Fruit fly (Drosophila melanogaster) whole organism, pupa: ENCODE measurements around the gene spri.

ENCODE experiments used
- CG10348 ChIP-seq: fragments of 200-800 bp; sonication (Bioruptor generic); IDR thresholded peaks from 2 replicates; pipeline ENCODE4 v1.3.6; 2022; ENCODE audit warnings: missing biosample characterization, missing genetic modification characterization
- CG12605 ChIP-seq: fragments of 200-800 bp; sonication (Bioruptor generic); IDR thresholded peaks from 2 replicates; pipeline ENCODE4 v1.3.6; 2022; ENCODE audit warnings: missing biosample characterization, missing genetic modification characterization
- CG13204 ChIP-seq: fragments of 200-800 bp; sonication (Bioruptor generic); optimal IDR thresholded peaks from 2 replicates; lab custom pipeline; 2018; ENCODE audit warnings: missing biosample characterization, mild to moderate bottlenecking, missing genetic modification characterization, moderate library complexity
- CG14655 ChIP-seq: fragments of 200-800 bp; sonication (Bioruptor generic); optimal IDR thresholded peaks from 3 replicates; lab custom pipeline; 2017; ENCODE audit warnings: mild to moderate bottlenecking, missing biosample characterization, missing genetic modification reagents, missing genetic modification characterization
- CG15710 ChIP-seq: fragments of 200-800 bp; sonication (Bioruptor generic); optimal IDR thresholded peaks from 2 replicates; lab custom pipeline; 2018; ENCODE audit warnings: missing biosample characterization, mild to moderate bottlenecking, missing genetic modification characterization, moderate library complexity
- CG17806 ChIP-seq: fragments of 200-800 bp; sonication (Bioruptor generic); optimal IDR thresholded peaks from 2 replicates; lab custom pipeline; 2018; ENCODE audit warnings: missing biosample characterization, mild to moderate bottlenecking, missing genetic modification characterization, moderate library complexity
- CG32121 ChIP-seq: fragments of 200-800 bp; sonication (Bioruptor generic); IDR thresholded peaks from 2 replicates; pipeline ENCODE4 v1.3.6; 2022; ENCODE audit warnings: missing biosample characterization, missing genetic modification characterization
- CG34367 ChIP-seq: fragments of 200-800 bp; sonication (Bioruptor generic); optimal IDR thresholded peaks from 2 replicates; lab custom pipeline; 2018; ENCODE audit warnings: missing biosample characterization, mild to moderate bottlenecking, missing genetic modification characterization
- CG4496 ChIP-seq: fragments of 200-800 bp; sonication (Bioruptor generic); IDR thresholded peaks from 3 replicates; pipeline ENCODE4 v1.3.6; 2022; ENCODE audit warnings: missing biosample characterization, missing genetic modification characterization
- CG8159 ChIP-seq: fragments of 200-800 bp; sonication (Bioruptor generic); optimal IDR thresholded peaks from 3 replicates; lab custom pipeline; 2018; ENCODE audit warnings: missing biosample characterization, mild to moderate bottlenecking, missing genetic modification characterization, moderate library complexity
- CG8301 ChIP-seq: fragments of 200-800 bp; sonication (Bioruptor generic); optimal IDR thresholded peaks from 2 replicates; lab custom pipeline; 2018; ENCODE audit warnings: missing biosample characterization, mild to moderate bottlenecking, missing genetic modification characterization
- CG9948 ChIP-seq: fragments of 200-800 bp; sonication (Bioruptor generic); optimal IDR thresholded peaks from 2 replicates; lab custom pipeline; 2018; ENCODE audit warnings: missing biosample characterization, mild to moderate bottlenecking, missing genetic modification characterization, moderate library complexity
- D1 ChIP-seq: fragments of 200-800 bp; sonication (Bioruptor generic); optimal IDR thresholded peaks from 2 replicates; lab custom pipeline; 2018; ENCODE audit warnings: missing biosample characterization, mild to moderate bottlenecking, missing genetic modification characterization, moderate library complexity
- EcR ChIP-seq: fragments of 200-800 bp; sonication (Bioruptor generic); optimal IDR thresholded peaks from 3 replicates; lab custom pipeline; 2019; ENCODE audit warnings: missing biosample characterization, missing genetic modification characterization, mild to moderate bottlenecking, moderate library complexity, missing genetic modification reagents
- Ets98B ChIP-seq: fragments of 200-800 bp; sonication (Bioruptor generic); IDR thresholded peaks from 2 replicates; pipeline ENCODE4 v1.3.6; 2022; ENCODE audit warnings: missing biosample characterization, missing genetic modification characterization
- Pif1A ChIP-seq: fragments of 200-800 bp; sonication (Bioruptor generic); optimal IDR thresholded peaks from 3 replicates; lab custom pipeline; 2016; ENCODE audit warnings: missing biosample characterization, missing genetic modification characterization
- Pif1B ChIP-seq: fragments of 200-800 bp; sonication (Bioruptor generic); optimal IDR thresholded peaks from 3 replicates; lab custom pipeline; 2016; ENCODE audit warnings: missing biosample characterization, missing genetic modification characterization
- Snoo ChIP-seq: fragments of 200-800 bp; sonication (Bioruptor generic); optimal IDR thresholded peaks from 3 replicates; lab custom pipeline; 2017; ENCODE audit warnings: missing biosample characterization, mild to moderate bottlenecking, missing genetic modification characterization, inconsistent platforms
- fd96Ca ChIP-seq: fragments of 200-800 bp; sonication (Bioruptor generic); IDR thresholded peaks from 3 replicates; pipeline ENCODE4 v1.3.6; 2022; ENCODE audit warnings: missing biosample characterization, missing genetic modification characterization
- gl ChIP-seq: fragments of 200-800 bp; sonication (Bioruptor generic); optimal IDR thresholded peaks from 2 replicates; lab custom pipeline; 2018; ENCODE audit warnings: missing biosample characterization, mild to moderate bottlenecking, missing genetic modification characterization
- rn ChIP-seq: fragments of 200-800 bp; sonication (Bioruptor generic); IDR thresholded peaks from 2 replicates; pipeline ENCODE4 v1.3.6; 2022; ENCODE audit warnings: missing biosample characterization, missing genetic modification characterization

The spri gene

dm6 chrX:10546034-10546433 is 39.2 kb downstream of the spri start:
- TF ChIP-seq CG34367 (tag; lab: Kevin White, UChicago), result no peak
- no peak for TF ChIP-seq CG15710 (tag; lab: Kevin White, UChicago)
- TF ChIP-seq CG17806 (tag; lab: Kevin White, UChicago), result no peak
- TF ChIP-seq D1 (tag; lab: Kevin White, UChicago), result no peak
- TF ChIP-seq gl (tag; lab: Kevin White, UChicago), result no peak
- no peak for TF ChIP-seq Pif1B (GFP tag; lab: Kevin White, UChicago)
- TF ChIP-seq CG12605 (GFP tag; lab: Robert Waterston, UW), result no peak
- no peak for TF ChIP-seq CG14655 (GFP tag; lab: Kevin White, UChicago)

dm6 chrX:10544287-10544686 is 40.9 kb downstream of the spri start:
- TF ChIP-seq EcR (GFP tag; lab: Kevin White, UChicago), result peak; percentile 76
- no peak for TF ChIP-seq CG4496 (GFP tag; lab: Robert Waterston, UW)
- no peak for TF ChIP-seq gl (tag; lab: Kevin White, UChicago)

dm6 chrX:10543303-10543702 is 41.9 kb downstream of the spri start:
- TF ChIP-seq CG4496 (GFP tag; lab: Robert Waterston, UW), result peak; percentile 33; the same call in 1 of the 3 replicates
- TF ChIP-seq CG34367 (tag; lab: Kevin White, UChicago), result no peak
- peak; percentile 13; the same call in 1 of the 2 replicates for TF ChIP-seq Ets98B
- TF ChIP-seq D1 (tag; lab: Kevin White, UChicago), result no peak
- TF ChIP-seq CG8159, result peak; percentile 29
- no peak for TF ChIP-seq Pif1B (GFP tag; lab: Kevin White, UChicago)
- TF ChIP-seq CG14655 (GFP tag; lab: Kevin White, UChicago), result peak; percentile 0
- TF ChIP-seq CG17806 (tag; lab: Kevin White, UChicago), result peak; percentile 21

dm6 chrX:10540463-10540862 is 44.8 kb downstream of the spri start:
- TF ChIP-seq rn (GFP tag; lab: Robert Waterston, UW) (no peak), fd96Ca (GFP tag; lab: Robert Waterston, UW) (no peak), CG14655 (GFP tag; lab: Kevin White, UChicago) (no peak), Pif1A (no peak), CG32121 (no peak), CG15710 (tag; lab: Kevin White, UChicago) (no peak), Ets98B (no peak), gl (tag; lab: Kevin White, UChicago) (no peak), CG10348 (no peak), D1 (tag; lab: Kevin White, UChicago) (no peak), CG8159 (no peak), CG17806 (tag; lab: Kevin White, UChicago) (no peak), CG9948 (tag; lab: Kevin White, UChicago) (no peak), CG4496 (GFP tag; lab: Robert Waterston, UW) (no peak), CG13204 (no peak), Snoo (tag; lab: Kevin White, UChicago) (no peak), CG8301 (tag; lab: Kevin White, UChicago) (no peak)

DNA sequence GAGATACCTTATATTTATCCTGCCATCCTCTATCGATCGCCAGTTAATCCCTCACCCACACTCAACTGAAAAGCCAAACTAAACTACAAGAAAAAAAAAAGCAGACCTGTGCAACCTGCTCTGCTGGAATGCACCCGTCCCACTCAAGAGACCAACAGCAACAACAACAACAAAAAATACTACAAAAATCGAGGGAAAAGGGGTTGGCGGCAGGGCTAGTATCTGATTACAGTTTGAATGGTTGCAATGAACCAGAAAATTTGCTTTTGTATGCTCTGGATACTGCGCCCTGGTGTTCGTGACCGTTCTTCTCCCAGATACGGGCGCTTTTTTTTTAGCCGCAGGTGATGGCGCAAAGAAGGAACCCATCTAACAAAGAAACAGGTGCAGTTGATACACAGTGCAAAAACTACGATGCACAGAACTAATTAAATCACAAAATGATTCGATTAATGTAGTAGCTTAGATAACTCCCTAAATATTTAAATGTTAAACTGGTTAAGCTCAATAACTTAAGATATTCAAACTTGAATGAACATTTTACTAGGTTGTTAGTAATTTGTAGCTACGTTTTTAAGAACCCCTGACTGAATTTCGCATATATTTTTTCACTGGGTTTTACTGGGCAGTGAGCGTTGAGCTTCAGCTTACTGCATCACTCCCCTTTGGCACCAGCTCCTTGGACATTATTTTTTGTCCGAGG is 46.3 kb downstream of the spri start:
- TF ChIP-seq CG12605 (GFP tag; lab: Robert Waterston, UW) (no peak), Pif1B (GFP tag; lab: Kevin White, UChicago) (peak; percentile 2), Pif1A (peak; percentile 28), CG9948 (tag; lab: Kevin White, UChicago) (peak; percentile 51), gl (tag; lab: Kevin White, UChicago) (no peak), EcR (GFP tag; lab: Kevin White, UChicago) (peak; percentile 69), CG14655 (GFP tag; lab: Kevin White, UChicago) (peak; percentile 74), CG17806 (tag; lab: Kevin White, UChicago) (peak; percentile 36), CG8159 (peak; percentile 32), CG34367 (tag; lab: Kevin White, UChicago) (peak; percentile 16), CG8301 (tag; lab: Kevin White, UChicago) (peak; percentile 61), fd96Ca (GFP tag; lab: Robert Waterston, UW) (no peak)
- TF ChIP-seq, all 21 proteins: peak for 9

DNA sequence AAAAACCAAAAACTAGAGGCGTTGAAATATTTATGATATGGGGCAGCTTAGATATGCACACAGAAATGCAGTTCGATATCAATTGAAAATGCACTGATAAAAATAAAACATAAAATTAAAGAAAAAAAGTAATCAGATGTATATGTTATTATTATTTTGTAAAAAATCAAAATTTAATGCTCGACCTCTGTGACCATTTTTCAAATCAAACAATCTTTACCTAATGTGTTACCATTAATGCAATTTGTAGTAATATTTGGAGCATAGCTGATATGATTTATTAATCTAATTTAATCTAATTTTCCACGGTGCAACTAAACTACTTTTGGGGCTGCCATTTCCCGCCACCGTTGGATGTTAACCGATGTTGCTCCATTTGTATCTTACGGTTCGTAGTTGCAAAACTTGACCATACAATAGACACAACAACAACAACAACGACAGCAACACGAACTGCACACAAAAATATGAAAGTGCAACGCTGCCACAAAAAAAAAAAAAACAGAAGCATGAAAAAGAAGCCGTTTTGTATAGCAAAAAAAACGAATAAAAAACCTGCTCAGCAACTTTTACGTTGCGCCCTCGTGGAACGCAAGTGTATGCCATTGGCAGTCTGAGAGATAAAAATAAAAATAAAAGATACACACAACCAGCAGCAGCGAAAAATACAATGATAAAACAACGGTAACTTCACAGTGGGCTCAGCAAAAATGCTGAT is 49.2 kb downstream of the spri start:
- TF ChIP-seq CG12605 (GFP tag; lab: Robert Waterston, UW), result peak; percentile 67
- TF ChIP-seq CG8301 (tag; lab: Kevin White, UChicago), result no peak
- TF ChIP-seq EcR (GFP tag; lab: Kevin White, UChicago), result peak; percentile 23
- TF ChIP-seq fd96Ca (GFP tag; lab: Robert Waterston, UW), result peak; percentile 50; the same call in 1 of the 3 replicates
- TF ChIP-seq CG32121, result peak; percentile 80
- TF ChIP-seq CG14655 (GFP tag; lab: Kevin White, UChicago), result peak; percentile 2
- no peak for TF ChIP-seq CG8159
- no peak for TF ChIP-seq CG10348
- TF ChIP-seq Ets98B, result peak; percentile 41
- TF ChIP-seq rn (GFP tag; lab: Robert Waterston, UW), result no peak
- TF ChIP-seq CG17806 (tag; lab: Kevin White, UChicago), result no peak
- peak; percentile 31 for TF ChIP-seq Pif1B (GFP tag; lab: Kevin White, UChicago)
- no peak for TF ChIP-seq Snoo (tag; lab: Kevin White, UChicago)
- TF ChIP-seq CG9948 (tag; lab: Kevin White, UChicago), result no peak
- no peak for TF ChIP-seq CG15710 (tag; lab: Kevin White, UChicago)
- no peak for TF ChIP-seq CG34367 (tag; lab: Kevin White, UChicago)
- peak; percentile 33 for TF ChIP-seq gl (tag; lab: Kevin White, UChicago)
- TF ChIP-seq CG13204, result no peak
- no peak for TF ChIP-seq D1 (tag; lab: Kevin White, UChicago)
- TF ChIP-seq Pif1A, result peak; percentile 23
- TF ChIP-seq CG4496 (GFP tag; lab: Robert Waterston, UW), result peak; percentile 78; the same call in 2 of the 3 replicates
- TF ChIP-seq, all 21 proteins: peak for 10
